Fruit fly (Drosophila melanogaster) whole organism, embryonic: ENCODE results near the gene sage.
A peak's percentile ranks its signal among the peaks of the same experiment; 100 is the strongest.

Experiments
- Abd-B ChIP-seq: fragments of 200-800 bp; sonication (Bioruptor generic); optimal IDR thresholded peaks from 2 replicates; lab custom pipeline; 2018; ENCODE audit warnings: missing biosample characterization, mild to moderate bottlenecking, missing genetic modification characterization, moderate library complexity
- Atf3 ChIP-seq: fragments of 200-800 bp; sonication (Bioruptor generic); optimal IDR thresholded peaks from 3 replicates; lab custom pipeline; 2016; ENCODE audit warnings: missing biosample characterization, missing genetic modification characterization
- Blimp-1 ChIP-seq: fragments of 200-800 bp; sonication (Bioruptor generic); optimal IDR thresholded peaks from 3 replicates; lab custom pipeline; 2018; ENCODE audit warnings: missing biosample characterization, missing genetic modification characterization, mild to moderate bottlenecking, moderate library complexity, missing genetic modification reagents
- CG11398 ChIP-seq: fragments of 200-800 bp; sonication (Bioruptor generic); optimal IDR thresholded peaks from 2 replicates; lab custom pipeline; 2016; ENCODE audit warnings: missing biosample characterization, missing genetic modification characterization
- CG11695 ChIP-seq: fragments of 200-800 bp; sonication (Bioruptor generic); IDR thresholded peaks from 3 replicates; pipeline ENCODE4 v1.3.6; 2022; ENCODE audit warnings: missing biosample characterization, missing genetic modification characterization
- CG13424 ChIP-seq: fragments of 200-800 bp; sonication (Bioruptor generic); optimal IDR thresholded peaks from 2 replicates; lab custom pipeline; 2019; ENCODE audit warnings: missing biosample characterization, mild to moderate bottlenecking, missing genetic modification characterization, moderate library complexity
- CG14710 ChIP-seq: fragments of 200-800 bp; sonication (Bioruptor generic); optimal IDR thresholded peaks from 3 replicates; lab custom pipeline; 2019; ENCODE audit warnings: missing biosample characterization, mild to moderate bottlenecking, missing genetic modification characterization, moderate library complexity
- CG1647 ChIP-seq: fragments of 200-800 bp; sonication (Bioruptor generic); optimal IDR thresholded peaks from 3 replicates; lab custom pipeline; 2016; ENCODE audit warnings: missing biosample characterization, missing genetic modification characterization
- CG16779 ChIP-seq: fragments of 200-800 bp; sonication (Bioruptor generic); IDR thresholded peaks from 2 replicates; pipeline ENCODE4 v1.3.6; 2022; ENCODE audit warnings: missing biosample characterization, missing genetic modification characterization
- CG18262 ChIP-seq: fragments of 200-800 bp; optimal IDR thresholded peaks from 3 replicates; lab custom pipeline; 2019; ENCODE audit warnings: missing biosample characterization, mild to moderate bottlenecking, missing genetic modification characterization, moderate library complexity
- CG1832 ChIP-seq: fragments of 200-800 bp; sonication (Bioruptor generic); optimal IDR thresholded peaks from 2 replicates; lab custom pipeline; 2017; ENCODE audit warnings: missing biosample characterization, mild to moderate bottlenecking, missing genetic modification characterization, inconsistent platforms
- CG31365 ChIP-seq: fragments of 200-800 bp; sonication (Bioruptor generic); optimal IDR thresholded peaks from 2 replicates; lab custom pipeline; 2018; ENCODE audit warnings: missing biosample characterization, mild to moderate bottlenecking, missing genetic modification characterization
- CG4282 ChIP-seq: fragments of 200-800 bp; sonication (Bioruptor generic); optimal IDR thresholded peaks from 2 replicates; lab custom pipeline; 2016; ENCODE audit warnings: missing biosample characterization, missing genetic modification characterization
- CG4360 ChIP-seq: fragments of 200-800 bp; sonication (Bioruptor generic); IDR thresholded peaks from 2 replicates; pipeline ENCODE4 v1.3.6; 2022; ENCODE audit warnings: missing biosample characterization, missing genetic modification characterization
- CG7357 ChIP-seq: fragments of 200-800 bp; sonication (Bioruptor generic); IDR thresholded peaks from 3 replicates; pipeline ENCODE4 v1.3.6; 2022; ENCODE audit warnings: missing biosample characterization, missing genetic modification characterization
- CG7963 ChIP-seq: fragments of 200-800 bp; sonication (Bioruptor generic); IDR thresholded peaks from 3 replicates; pipeline ENCODE4 v1.3.6; 2022; ENCODE audit warnings: missing biosample characterization, missing genetic modification characterization; ENCODE audit not compliant: partially characterized antibody
- CG9437 ChIP-seq: fragments of 200-800 bp; sonication (Bioruptor generic); optimal IDR thresholded peaks from 2 replicates; lab custom pipeline; 2018; ENCODE audit warnings: missing biosample characterization, mild to moderate bottlenecking, missing genetic modification characterization
- CG9727 ChIP-seq: fragments of 200-800 bp; sonication (Bioruptor generic); optimal IDR thresholded peaks from 3 replicates; lab custom pipeline; 2017; ENCODE audit warnings: missing biosample characterization, mild to moderate bottlenecking, missing genetic modification characterization
- D19A ChIP-seq: fragments of 200-800 bp; optimal IDR thresholded peaks from 3 replicates; lab custom pipeline; 2019; ENCODE audit warnings: missing biosample characterization, mild to moderate bottlenecking, missing genetic modification characterization, moderate library complexity
- Doc2 ChIP-seq: fragments of 200-800 bp; sonication (Bioruptor generic); IDR thresholded peaks from 2 replicates; pipeline ENCODE4 v1.3.6; 2022; ENCODE audit warnings: missing biosample characterization, missing genetic modification characterization
- Drgx ChIP-seq: fragments of 200-800 bp; sonication (Bioruptor generic); IDR thresholded peaks from 2 replicates; pipeline ENCODE4 v1.3.6; 2022; ENCODE audit warnings: missing biosample characterization, missing genetic modification characterization
- HLH3B ChIP-seq: fragments of 200-800 bp; sonication (Bioruptor generic); IDR thresholded peaks from 2 replicates; pipeline ENCODE4 v1.3.6; 2022; ENCODE audit warnings: missing biosample characterization, missing genetic modification characterization
- HLHmδ ChIP-seq: fragments of 200-800 bp; sonication (Bioruptor generic); optimal IDR thresholded peaks from 2 replicates; lab custom pipeline; 2018; ENCODE audit warnings: missing biosample characterization, mild to moderate bottlenecking, missing genetic modification characterization, moderate library complexity
- Hr51 ChIP-seq, 2 experiments: fragments of 200-800 bp; sonication (Bioruptor generic); optimal IDR thresholded peaks; 2 replicates in 1 of 2; 3 replicates in 1 of 2; lab custom pipeline; 2016 to 2018; ENCODE audit warnings: missing biosample characterization in 2 of 2, missing genetic modification characterization in 2 of 2, mild to moderate bottlenecking in 1 of 2, moderate library complexity in 1 of 2
- Mrtf ChIP-seq: fragments of 200-800 bp; sonication (Bioruptor generic); IDR thresholded peaks from 3 replicates; pipeline ENCODE4 v1.3.6; 2022; ENCODE audit warnings: missing biosample characterization, missing genetic modification characterization
- Neu2 ChIP-seq: fragments of 200-800 bp; sonication (Bioruptor generic); optimal IDR thresholded peaks from 3 replicates; lab custom pipeline; 2016; ENCODE audit warnings: missing biosample characterization, missing genetic modification characterization, borderline replicate concordance
- Opbp ChIP-seq: fragments of 200-800 bp; sonication (Bioruptor generic); IDR thresholded peaks from 3 replicates; pipeline ENCODE4 v1.3.6; 2022; ENCODE audit warnings: missing biosample characterization, missing genetic modification characterization; ENCODE audit not compliant: partially characterized antibody
- PHDP ChIP-seq: fragments of 200-800 bp; sonication (Bioruptor generic); optimal IDR thresholded peaks from 3 replicates; lab custom pipeline; 2018; ENCODE audit warnings: missing biosample characterization, mild to moderate bottlenecking, missing genetic modification characterization, moderate library complexity
- Ssrp ChIP-seq: fragments of 200-800 bp; sonication (Bioruptor generic); optimal IDR thresholded peaks from 2 replicates; lab custom pipeline; 2018; ENCODE audit warnings: missing biosample characterization, mild to moderate bottlenecking, missing genetic modification characterization, moderate library complexity
- Trl ChIP-seq, 3 experiments: fragments of >200 bp in 2 of 3; fragments of 200-800 bp in 1 of 3; sonication (Bioruptor generic) in 1 of 3; optimal IDR thresholded peaks; 2 replicates in 1 of 3; 3 replicates in 2 of 3; lab custom pipeline; 2016 to 2017; ENCODE audit warnings: missing biosample characterization in 1 of 3, missing genetic modification characterization in 1 of 3
- Usf ChIP-seq: fragments of 200-800 bp; sonication (Bioruptor generic); optimal IDR thresholded peaks from 2 replicates; lab custom pipeline; 2017; ENCODE audit warnings: missing genotype, missing biosample characterization, missing genetic modification characterization
- ac ChIP-seq: fragments of 200-800 bp; sonication (Bioruptor generic); optimal IDR thresholded peaks from 3 replicates; lab custom pipeline; 2017; ENCODE audit warnings: missing biosample characterization, mild to moderate bottlenecking, missing genetic modification characterization
- al ChIP-seq: fragments of 200-800 bp; sonication (Bioruptor generic); IDR thresholded peaks from 2 replicates; pipeline ENCODE4 v1.3.6; 2022; ENCODE audit warnings: missing biosample characterization, missing genetic modification characterization
- cas ChIP-seq: fragments of 200-800 bp; sonication (Bioruptor generic); IDR thresholded peaks from 2 replicates; pipeline ENCODE4 v1.3.6; 2022; ENCODE audit warnings: missing biosample characterization, missing genetic modification characterization
- croc ChIP-seq: fragments of 200-800 bp; sonication (Bioruptor generic); conservative IDR thresholded peaks from 3 replicates; pipeline ENCODE4 v1.3.6; 2022; ENCODE audit warnings: missing biosample characterization, missing genetic modification characterization
- dmrt99B ChIP-seq: fragments of 200-800 bp; sonication (Bioruptor generic); optimal IDR thresholded peaks from 2 replicates; lab custom pipeline; 2018; ENCODE audit warnings: missing biosample characterization, mild to moderate bottlenecking, missing genetic modification characterization, moderate library complexity
- en ChIP-seq: fragments of 200-800 bp; sonication (Bioruptor generic); optimal IDR thresholded peaks from 2 replicates; lab custom pipeline; 2016; ENCODE audit warnings: missing biosample characterization, missing genetic modification characterization
- exex ChIP-seq: fragments of 200-800 bp; sonication (Bioruptor generic); optimal IDR thresholded peaks from 4 replicates; lab custom pipeline; 2018; ENCODE audit warnings: missing biosample characterization, mild to moderate bottlenecking, missing genetic modification characterization, moderate library complexity
- knrl ChIP-seq: fragments of 200-800 bp; sonication (Bioruptor generic); IDR thresholded peaks from 3 replicates; pipeline ENCODE4 v1.3.6; 2022; ENCODE audit warnings: missing biosample characterization, missing genetic modification characterization; ENCODE audit not compliant: partially characterized antibody
- lab ChIP-seq: fragments of 200-800 bp; sonication (Bioruptor generic); optimal IDR thresholded peaks from 3 replicates; lab custom pipeline; 2017; ENCODE audit warnings: missing biosample characterization, missing genetic modification characterization, mild to moderate bottlenecking, moderate library complexity, missing genetic modification reagents
- otp ChIP-seq: fragments of 200-800 bp; sonication (Bioruptor generic); IDR thresholded peaks from 3 replicates; pipeline ENCODE4, ENCODE4 v1.3.6; 2022; ENCODE audit warnings: missing biosample characterization, missing genetic modification characterization
- repo ChIP-seq: fragments of 200-800 bp; sonication (Bioruptor generic); optimal IDR thresholded peaks from 2 replicates; lab custom pipeline; 2016; ENCODE audit warnings: missing biosample characterization, missing genetic modification characterization
- stc ChIP-seq: fragments of 200-800 bp; sonication (Bioruptor generic); IDR thresholded peaks from 2 replicates; pipeline ENCODE4 v1.3.6; 2022; ENCODE audit warnings: missing biosample characterization, missing genetic modification characterization
- tup ChIP-seq: fragments of 200-800 bp; sonication (Bioruptor generic); optimal IDR thresholded peaks from 2 replicates; lab custom pipeline; 2016; ENCODE audit warnings: missing biosample characterization, mild to moderate bottlenecking, missing genetic modification characterization, moderate library complexity
- unc-4 ChIP-seq: fragments of 200-800 bp; sonication (Bioruptor generic); IDR thresholded peaks from 2 replicates; pipeline ENCODE4 v1.3.6; 2022; ENCODE audit warnings: missing biosample characterization, missing genetic modification characterization; ENCODE audit not compliant: partially characterized antibody
- vnd ChIP-seq: fragments of 200-800 bp; sonication (Bioruptor generic); IDR thresholded peaks from 3 replicates; pipeline ENCODE4 v1.3.6; 2022; ENCODE audit warnings: missing biosample characterization, missing genetic modification characterization; ENCODE audit not compliant: partially characterized antibody
- wdn ChIP-seq: fragments of 200-800 bp; sonication (Bioruptor generic); IDR thresholded peaks from 2 replicates; pipeline ENCODE4 v1.3.6; 2022; ENCODE audit warnings: missing biosample characterization, missing genetic modification characterization

sage gene

DNA sequence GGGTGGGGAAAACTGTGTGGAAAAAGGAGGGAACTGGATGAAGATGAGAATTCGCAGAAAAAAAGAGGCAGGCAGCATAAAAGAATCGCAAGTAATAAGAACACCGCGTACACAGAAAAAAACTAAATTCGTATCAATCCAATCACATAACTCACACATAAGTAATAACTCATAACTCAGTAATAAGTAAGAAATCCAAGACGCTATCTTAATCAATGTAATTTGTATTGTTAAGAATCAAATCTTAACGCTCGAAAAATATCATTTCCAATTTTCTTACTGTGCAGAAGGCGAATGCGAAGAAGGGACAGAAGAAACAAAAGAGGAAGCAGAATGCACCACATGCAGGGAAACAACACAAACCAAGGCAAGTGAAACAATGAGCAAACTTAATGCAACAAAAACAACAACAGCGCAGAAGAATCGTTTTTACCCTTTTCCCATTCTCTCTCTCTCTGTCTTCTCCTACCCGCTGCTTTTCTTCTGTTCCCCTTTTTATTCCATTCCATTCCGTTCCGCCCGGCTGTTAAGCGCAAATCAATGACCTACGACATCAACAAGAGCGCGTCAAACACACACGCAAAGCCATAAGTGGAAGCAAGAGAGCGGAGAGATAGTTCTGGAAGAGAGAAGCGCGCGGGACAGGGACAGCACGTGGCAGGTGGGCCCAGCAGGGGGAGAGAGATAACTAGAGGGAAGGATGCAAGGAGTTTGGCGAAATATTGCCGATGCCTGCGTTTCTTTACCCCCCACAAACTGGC lies 34.7 kb downstream of the sage start (continued):
- peak; percentile 76 for TF ChIP-seq en (GFP tag; lab: Kevin White, UChicago)
- peak; percentile 32; the same call in 1 of the 2 replicates for TF ChIP-seq stc
- TF ChIP-seq knrl (GFP tag; lab: Robert Waterston, UW): no peak
- TF ChIP-seq Opbp: no peak
- TF ChIP-seq tup: no peak
- peak; percentile 27 to 65 for TF ChIP-seq Hr51 (GFP tag; optimal IDR thresholded peaks at IDR 0.05; lab: Kevin White, UChicago)
- TF ChIP-seq CG14710: peak; percentile 88
- peak; percentile 61 for TF ChIP-seq CG13424
- TF ChIP-seq D19A: peak; percentile 74
- TF ChIP-seq Ssrp (tag; lab: Kevin White, UChicago): peak; percentile 83
- TF ChIP-seq ac (GFP tag; lab: Kevin White, UChicago): no peak
- TF ChIP-seq HLHmδ (GFP tag; lab: Kevin White, UChicago): peak; percentile 81
- peak; percentile 21; the same call in 1 of the 2 replicates for TF ChIP-seq cas (GFP tag; lab: Robert Waterston, UW)
- peak; percentile 78 for TF ChIP-seq lab (GFP tag; lab: Kevin White, UChicago)
- peak; percentile 85 for TF ChIP-seq CG4360 (GFP tag; lab: Robert Waterston, UW)
- TF ChIP-seq wdn: no peak
- TF ChIP-seq Drgx: peak; percentile 95
- TF ChIP-seq Neu2 (GFP tag; lab: Kevin White, UChicago): no peak
- peak; percentile 77 for TF ChIP-seq repo (GFP tag; lab: Kevin White, UChicago)
- TF ChIP-seq CG7357 (GFP tag; lab: Robert Waterston, UW): peak; percentile 36; the same call in 1 of the 3 replicates
- TF ChIP-seq CG18262: peak; percentile 92
- 0 out of 2 replicates have a peak, but pooled peaks have one; percentile 23 for TF ChIP-seq al (GFP tag; lab: Robert Waterston, UW)
- no peak for TF ChIP-seq CG7963
- TF ChIP-seq vnd (GFP tag; lab: Robert Waterston, UW): no peak
- TF ChIP-seq Blimp-1 (GFP tag; lab: Kevin White, UChicago): peak; percentile 81
- peak; percentile 60 for TF ChIP-seq CG1647 (GFP tag; lab: Kevin White, UChicago)
- TF ChIP-seq otp (GFP tag; lab: Robert Waterston, UW): peak; percentile 75
- no peak for TF ChIP-seq exex
- peak; percentile 77 for TF ChIP-seq PHDP (tag; lab: Kevin White, UChicago)
- peak; percentile 13 for TF ChIP-seq CG4282 (GFP tag; lab: Kevin White, UChicago)
- no peak for TF ChIP-seq CG16779 (GFP tag; lab: Robert Waterston, UW)
- peak; percentile 82 for TF ChIP-seq CG1832 (GFP tag; lab: Kevin White, UChicago)
- TF ChIP-seq Atf3 (GFP tag; lab: Kevin White, UChicago): peak; percentile 70
- TF ChIP-seq HLH3B (GFP tag; lab: Robert Waterston, UW): peak; percentile 66
- TF ChIP-seq Mrtf (GFP tag; lab: Robert Waterston, UW): no peak
- TF ChIP-seq Abd-B: peak; percentile 67
- TF ChIP-seq CG11695 (GFP tag; lab: Robert Waterston, UW): peak; percentile 75; the same call in 2 of the 3 replicates
- no peak for TF ChIP-seq CG31365 (tag; lab: Kevin White, UChicago)
- no peak for TF ChIP-seq Doc2 (GFP tag; lab: Robert Waterston, UW)
- TF ChIP-seq Trl (optimal IDR thresholded peaks at IDR 0.05; lab: Kevin White, UChicago): peak; percentile 80 to 92
- peak; percentile 80 for TF ChIP-seq Trl (GFP tag; optimal IDR thresholded peaks at IDR 0.05; lab: Kevin White, UChicago)
- TF ChIP-seq CG9727 (GFP tag; lab: Kevin White, UChicago): peak; percentile 91
- TF ChIP-seq CG9437 (GFP tag; lab: Kevin White, UChicago): peak; percentile 65
- peak; percentile 74 for TF ChIP-seq dmrt99B (tag; lab: Kevin White, UChicago)
- no peak for TF ChIP-seq unc-4 (GFP tag; lab: Robert Waterston, UW)
- TF ChIP-seq CG11398 (GFP tag; lab: Kevin White, UChicago): peak; percentile 60
- peak; percentile 25 for TF ChIP-seq Usf (GFP tag; lab: Kevin White, UChicago)
- TF ChIP-seq croc (GFP tag; lab: Robert Waterston, UW): peak; percentile 59
